Fruit fly (Drosophila melanogaster) whole organism, wandering third instar larva: Measurements from ENCODE around the gene CG12398.

ENCODE experiments used
- CG32264 ChIP-seq: fragments of 200-800 bp; sonication (Bioruptor generic); optimal IDR thresholded peaks from 2 replicates; lab custom pipeline; 2016; ENCODE audit warnings: missing biosample characterization, missing genetic modification characterization
- Dfd ChIP-seq: fragments of >200 bp; optimal IDR thresholded peaks from 2 replicates; lab custom pipeline; 2017; ENCODE audit warnings: missing biosample characterization, missing genetic modification characterization
- Hr78 ChIP-seq: fragments of >200 bp; optimal IDR thresholded peaks from 2 replicates; lab custom pipeline; 2017; ENCODE audit warnings: missing biosample characterization, missing genetic modification characterization
- Hr83 ChIP-seq: fragments of 200-300 bp; sonication (Bioruptor generic); optimal IDR thresholded peaks from 2 replicates; lab custom pipeline; 2016; ENCODE audit warnings: missing biosample characterization, mild to moderate bottlenecking, missing genetic modification characterization, moderate library complexity; ENCODE audit not compliant: poor library complexity, severe bottlenecking
- Myc ChIP-seq: fragments of >200 bp; optimal IDR thresholded peaks from 2 replicates; lab custom pipeline; 2017
- OdsH ChIP-seq: fragments of 200-800 bp; sonication (Bioruptor generic); optimal IDR thresholded peaks from 2 replicates; lab custom pipeline; 2016; ENCODE audit warnings: missing biosample characterization, mild to moderate bottlenecking, missing genetic modification characterization
- Sp1 ChIP-seq: fragments of 200-800 bp; sonication (Bioruptor generic); optimal IDR thresholded peaks from 3 replicates; lab custom pipeline; 2019; ENCODE audit warnings: missing biosample characterization, mild to moderate bottlenecking, missing genetic modification characterization, moderate library complexity
- br ChIP-seq: fragments of 200-800 bp; sonication (Bioruptor generic); optimal IDR thresholded peaks from 2 replicates; lab custom pipeline; 2016; ENCODE audit warnings: missing biosample characterization, missing genetic modification characterization
- fru ChIP-seq: fragments of 200-800 bp; sonication (Bioruptor generic); optimal IDR thresholded peaks from 3 replicates; lab custom pipeline; 2016; ENCODE audit warnings: missing biosample characterization, mild to moderate bottlenecking, missing genetic modification characterization
- h ChIP-seq: fragments of 200-800 bp; sonication (Bioruptor generic); optimal IDR thresholded peaks from 3 replicates; lab custom pipeline; 2016; ENCODE audit warnings: missing biosample characterization, mild to moderate bottlenecking, missing genetic modification characterization
- pan ChIP-seq: fragments of >200 bp; optimal IDR thresholded peaks from 2 replicates; lab custom pipeline; 2017
- psq ChIP-seq: fragments of 200-800 bp; sonication (Bioruptor generic); optimal IDR thresholded peaks from 3 replicates; lab custom pipeline; 2017; ENCODE audit warnings: missing biosample characterization, mild to moderate bottlenecking, missing genetic modification characterization, moderate library complexity
- tai ChIP-seq: sonication (Bioruptor generic); optimal IDR thresholded peaks from 2 replicates; lab custom pipeline; 2016; ENCODE audit warnings: missing biosample characterization, missing genetic modification characterization

- TF ChIP-seq CG32264: no peak
- TF ChIP-seq Sp1: no peak
- TF ChIP-seq Hr78 (GFP tag; lab: Kevin White, UChicago): no peak
- no peak for TF ChIP-seq h (GFP tag; lab: Kevin White, UChicago)
- no peak for TF ChIP-seq tai (GFP tag; lab: Kevin White, UChicago)
- TF ChIP-seq pan: no peak
- TF ChIP-seq fru (GFP tag; lab: Kevin White, UChicago): no peak
- TF ChIP-seq psq: no peak
- TF ChIP-seq Dfd (GFP tag; lab: Kevin White, UChicago): no peak
- no peak for TF ChIP-seq br (GFP tag; lab: Kevin White, UChicago)
- TF ChIP-seq Hr83 (GFP tag; lab: Kevin White, UChicago): no peak
- TF ChIP-seq Myc: no peak
- TF ChIP-seq OdsH (GFP tag; lab: Kevin White, UChicago): no peak
Measured at dm6 chrX:14868414-14868813, 45.2 kb downstream of the CG12398 start.
